Worm (Caenorhabditis elegans): Measurements from ENCODE around the gene rbc-1.

DNA sequence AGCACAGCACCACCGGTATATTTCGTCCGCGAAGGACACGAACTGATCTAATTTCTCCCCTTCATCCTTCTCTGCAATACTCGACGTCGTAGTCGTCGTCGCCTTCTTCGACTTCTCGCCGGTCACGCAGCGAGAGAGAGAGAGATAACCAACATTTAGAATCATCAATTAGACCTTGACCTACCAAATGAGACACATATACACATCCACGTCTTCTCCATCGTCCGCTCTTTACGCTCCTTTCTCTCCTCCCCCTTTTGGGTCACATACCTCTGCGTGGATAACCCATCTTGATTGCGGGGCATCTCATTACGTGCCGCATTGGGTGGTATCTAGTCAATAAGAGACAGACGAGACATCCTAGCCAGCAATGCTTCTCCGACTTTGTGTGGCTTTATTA lies 29.7 kb upstream of the rbc-1 start, which contains the start of gene sym-1:
- TF ChIP-seq nhr-11 (tag; optimal IDR thresholded peaks at IDR 0.05), result no peak
- TF ChIP-seq pqm-1 (tag; optimal IDR thresholded peaks at IDR 0.05), result no peak
- TF ChIP-seq ama-1 (optimal IDR thresholded peaks at IDR 0.05), result no peak
- TF ChIP-seq ceh-9 (tag; optimal IDR thresholded peaks at IDR 0.05), result no peak
- no peak for TF ChIP-seq eyg-1 (tag; optimal IDR thresholded peaks at IDR 0.05)
- peak; percentile 56 for TF ChIP-seq ref-2 (tag; optimal IDR thresholded peaks at IDR 0.05)
- TF ChIP-seq mec-3 (tag; optimal IDR thresholded peaks at IDR 0.05; ENCODE audit: borderline replicate concordance), result no peak
- TF ChIP-seq pax-1 (tag; optimal IDR thresholded peaks at IDR 0.05), result no peak
- no peak for TF ChIP-seq elt-2 (tag; optimal IDR thresholded peaks at IDR 0.05)
- TF ChIP-seq elt-4 (tag; optimal IDR thresholded peaks at IDR 0.05), result no peak
- TF ChIP-seq syd-9 (tag; optimal IDR thresholded peaks at IDR 0.05), result no peak

Measured in whole organism, late embryonic.